Worm (Caenorhabditis elegans): Measurements from ENCODE around the gene nlp-29.

DNA sequence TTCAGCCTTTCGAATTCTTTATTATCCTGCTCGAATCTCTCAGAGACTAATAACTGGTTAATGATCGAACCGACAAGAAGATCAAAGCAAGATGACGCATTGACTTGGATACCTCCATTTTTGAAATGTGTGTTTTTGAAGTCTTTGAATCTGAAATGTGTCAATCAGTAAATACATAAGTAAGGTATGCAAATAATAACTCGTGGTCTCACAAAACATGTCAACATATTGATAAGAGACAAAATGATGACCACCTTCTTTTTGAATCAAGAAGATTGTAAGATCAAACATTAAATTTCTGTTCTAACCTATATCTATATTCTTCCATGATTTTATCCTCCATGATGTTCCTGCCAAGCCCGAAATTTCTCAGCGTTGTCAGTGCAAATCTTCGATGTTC lies 14.6 kb upstream of the nlp-29 start:
- TF ChIP-seq ceh-16 (tag; optimal IDR thresholded peaks at IDR 0.05) (no peak), aly-2 (tag; optimal IDR thresholded peaks at IDR 0.05) (no peak)

Measured in whole organism, L3 larva.